Fruit fly (Drosophila melanogaster) whole organism, embryonic: ENCODE measurements around the gene CG10702.

Source experiments
- Ada2b ChIP-seq: fragments of 200-800 bp; sonication (Bioruptor generic); IDR thresholded peaks from 2 replicates; pipeline ENCODE4 v1.3.6; 2022; ENCODE audit warnings: missing biosample characterization, missing genetic modification characterization
- CG10462 ChIP-seq: fragments of 200-800 bp; sonication (Bioruptor generic); optimal IDR thresholded peaks from 2 replicates; lab custom pipeline; 2016; ENCODE audit warnings: missing biosample characterization, missing genetic modification characterization
- CG11696 ChIP-seq: fragments of 200-800 bp; sonication (Bioruptor generic); IDR thresholded peaks from 2 replicates; pipeline ENCODE4 v1.3.6; 2022; ENCODE audit warnings: missing biosample characterization, missing genetic modification characterization
- CG12236 ChIP-seq: fragments of 200-800 bp; sonication (Bioruptor generic); optimal IDR thresholded peaks from 2 replicates; lab custom pipeline; 2016; ENCODE audit warnings: missing biosample characterization, missing genetic modification characterization
- CG1233 ChIP-seq: fragments of 200-800 bp; sonication (Bioruptor generic); optimal IDR thresholded peaks from 4 replicates; lab custom pipeline; 2018; ENCODE audit warnings: missing biosample characterization, mild to moderate bottlenecking, missing genetic modification characterization
- CG12391 ChIP-seq: fragments of 200-800 bp; sonication (Bioruptor generic); optimal IDR thresholded peaks from 3 replicates; lab custom pipeline; 2018; ENCODE audit warnings: missing biosample characterization, mild to moderate bottlenecking, missing genetic modification characterization, moderate library complexity
- CG15269 ChIP-seq: fragments of 200-800 bp; sonication (Bioruptor generic); optimal IDR thresholded peaks from 2 replicates; lab custom pipeline; 2018; ENCODE audit warnings: missing biosample characterization, mild to moderate bottlenecking, missing genetic modification characterization, moderate library complexity
- CG16815 ChIP-seq: fragments of 200-800 bp; sonication (Bioruptor generic); optimal IDR thresholded peaks from 3 replicates; lab custom pipeline; 2017; ENCODE audit warnings: missing biosample characterization, mild to moderate bottlenecking, missing genetic modification characterization
- CG17359 ChIP-seq: fragments of 200-800 bp; sonication (Bioruptor generic); optimal IDR thresholded peaks from 3 replicates; lab custom pipeline; 2018; ENCODE audit warnings: missing biosample characterization, mild to moderate bottlenecking, missing genetic modification characterization, moderate library complexity
- CG18764 ChIP-seq: fragments of 200-800 bp; sonication (Bioruptor generic); optimal IDR thresholded peaks from 3 replicates; lab custom pipeline; 2016; ENCODE audit warnings: missing biosample characterization, missing genetic modification characterization
- CG32767 ChIP-seq: fragments of 200-800 bp; sonication (Bioruptor generic); IDR thresholded peaks from 2 replicates; pipeline ENCODE4 v1.3.6; 2022; ENCODE audit warnings: missing biosample characterization, missing genetic modification characterization
- CG3407 ChIP-seq: fragments of 200-800 bp; sonication (Bioruptor generic); optimal IDR thresholded peaks from 2 replicates; lab custom pipeline; 2018; ENCODE audit warnings: missing biosample characterization, mild to moderate bottlenecking, missing genetic modification characterization
- CG34422 ChIP-seq: fragments of 200-800 bp; sonication (Bioruptor generic); IDR thresholded peaks from 3 replicates; pipeline ENCODE4 v1.3.6; 2022; ENCODE audit warnings: missing biosample characterization, missing genetic modification characterization
- CG5245 ChIP-seq: fragments of 200-800 bp; sonication (Bioruptor generic); optimal IDR thresholded peaks from 3 replicates; lab custom pipeline; 2016; ENCODE audit warnings: missing biosample characterization, missing genetic modification characterization
- CG6683 ChIP-seq: fragments of 200-800 bp; sonication (Bioruptor generic); optimal IDR thresholded peaks from 2 replicates; lab custom pipeline; 2017; ENCODE audit warnings: missing biosample characterization, mild to moderate bottlenecking, missing genetic modification characterization, missing genetic modification reagents
- D ChIP-seq, 2 experiments: fragments of 200-800 bp in 1 of 2; fragments of >200 bp in 1 of 2; sonication (Bioruptor generic) in 1 of 2; optimal IDR thresholded peaks; 2 replicates in 1 of 2; 3 replicates in 1 of 2; lab custom pipeline; 2017; ENCODE audit warnings: mild to moderate bottlenecking in 1 of 2, missing biosample characterization in 1 of 2, missing genetic modification characterization in 1 of 2, missing genetic modification reagents in 1 of 2
- D19B ChIP-seq: fragments of 200-800 bp; sonication (Bioruptor generic); optimal IDR thresholded peaks from 2 replicates; lab custom pipeline; 2017; ENCODE audit warnings: missing biosample characterization, mild to moderate bottlenecking, missing genetic modification characterization
- Ets97D ChIP-seq: fragments of 200-800 bp; sonication (Bioruptor generic); optimal IDR thresholded peaks from 3 replicates; lab custom pipeline; 2016; ENCODE audit warnings: missing biosample characterization, missing genetic modification characterization
- HmgD ChIP-seq: fragments of 200-800 bp; sonication (Bioruptor generic); optimal IDR thresholded peaks from 3 replicates; lab custom pipeline; 2016; ENCODE audit warnings: missing biosample characterization, missing genetic modification characterization
- HmgZ ChIP-seq: fragments of 200-800 bp; sonication (Bioruptor generic); optimal IDR thresholded peaks from 2 replicates; lab custom pipeline; 2018; ENCODE audit warnings: missing biosample characterization, mild to moderate bottlenecking, missing genetic modification characterization
- Hr78 ChIP-seq, 2 experiments: fragments of 200-800 bp in 1 of 2; fragments of >200 bp in 1 of 2; sonication (Bioruptor generic) in 1 of 2; optimal IDR thresholded peaks; 2 replicates each; lab custom pipeline; 2017 to 2019; ENCODE audit warnings: missing biosample characterization in 2 of 2, missing genetic modification characterization in 2 of 2, mild to moderate bottlenecking in 1 of 2, moderate library complexity in 1 of 2
- Kr ChIP-seq: fragments of 200-800 bp; sonication (Bioruptor generic); optimal IDR thresholded peaks from 2 replicates; lab custom pipeline; 2017; ENCODE audit warnings: missing biosample characterization, mild to moderate bottlenecking, missing genetic modification characterization
- NFAT ChIP-seq: fragments of 200-800 bp; sonication (Bioruptor generic); IDR thresholded peaks from 2 replicates; pipeline ENCODE4 v1.3.6; 2022; ENCODE audit warnings: missing biosample characterization, missing genetic modification characterization
- Nf-YC ChIP-seq: fragments of 200-800 bp; optimal IDR thresholded peaks from 3 replicates; lab custom pipeline; 2019; ENCODE audit warnings: missing biosample characterization, mild to moderate bottlenecking, missing genetic modification characterization, moderate library complexity
- Six4 ChIP-seq: fragments of 200-800 bp; sonication (Bioruptor generic); optimal IDR thresholded peaks from 2 replicates; lab custom pipeline; 2016; ENCODE audit warnings: missing biosample characterization, missing genetic modification characterization
- Sry-δ ChIP-seq: fragments of 200-800 bp; sonication (Bioruptor generic); optimal IDR thresholded peaks from 2 replicates; lab custom pipeline; 2016; ENCODE audit warnings: missing biosample characterization, missing genetic modification characterization
- Stat92E ChIP-seq, 3 experiments: fragments of >200 bp in 2 of 3; fragments of 200-800 bp in 1 of 3; sonication (Bioruptor generic) in 1 of 3; optimal IDR thresholded peaks; 2 replicates each; lab custom pipeline; 2017 to 2019; ENCODE audit warnings: missing biosample characterization in 3 of 3, missing genetic modification characterization in 3 of 3, mild to moderate bottlenecking in 1 of 3, moderate library complexity in 1 of 3
- ab ChIP-seq: fragments of 200-800 bp; sonication (Bioruptor generic); optimal IDR thresholded peaks from 2 replicates; lab custom pipeline; 2016; ENCODE audit warnings: missing biosample characterization, missing genetic modification characterization
- abd-A ChIP-seq: fragments of 200-800 bp; sonication (Bioruptor generic); optimal IDR thresholded peaks from 3 replicates; lab custom pipeline; 2019; ENCODE audit warnings: missing biosample characterization, mild to moderate bottlenecking, missing genetic modification characterization, moderate library complexity
- ase ChIP-seq: fragments of 200-800 bp; sonication (Bioruptor generic); IDR thresholded peaks from 3 replicates; pipeline ENCODE4 v1.3.6; 2022; ENCODE audit warnings: missing biosample characterization, missing genetic modification characterization
- ato ChIP-seq: fragments of 200-800 bp; sonication (Bioruptor generic); IDR thresholded peaks from 2 replicates; pipeline ENCODE4 v1.3.6; 2022; ENCODE audit warnings: missing biosample characterization, missing genetic modification characterization; ENCODE audit not compliant: partially characterized antibody
- bcd ChIP-seq: fragments of 200-800 bp; sonication (Bioruptor generic); optimal IDR thresholded peaks from 2 replicates; lab custom pipeline; 2017; ENCODE audit warnings: missing biosample characterization, mild to moderate bottlenecking, missing genetic modification characterization
- bowl ChIP-seq: fragments of 200-800 bp; sonication (Bioruptor generic); IDR thresholded peaks from 2 replicates; pipeline ENCODE4 v1.3.6; 2022; ENCODE audit warnings: missing biosample characterization, missing genetic modification characterization
- chm ChIP-seq: fragments of 200-800 bp; sonication (Bioruptor generic); IDR thresholded peaks from 2 replicates; pipeline ENCODE4 v1.3.6; 2022; ENCODE audit warnings: missing biosample characterization, missing genetic modification characterization
- dmrt11E ChIP-seq: fragments of 200-800 bp; sonication (Bioruptor generic); optimal IDR thresholded peaks from 3 replicates; lab custom pipeline; 2018; ENCODE audit warnings: missing biosample characterization, mild to moderate bottlenecking, missing genetic modification characterization, moderate library complexity
- eyg ChIP-seq: fragments of 200-800 bp; sonication (Bioruptor generic); optimal IDR thresholded peaks from 3 replicates; lab custom pipeline; 2016; ENCODE audit warnings: missing biosample characterization, missing genetic modification characterization
- fu2 ChIP-seq: fragments of 200-800 bp; sonication (Bioruptor generic); optimal IDR thresholded peaks from 2 replicates; lab custom pipeline; 2016; ENCODE audit warnings: missing biosample characterization, missing genetic modification characterization
- gcm ChIP-seq: fragments of 200-800 bp; sonication (Bioruptor generic); optimal IDR thresholded peaks from 2 replicates; lab custom pipeline; 2019; ENCODE audit warnings: missing biosample characterization, mild to moderate bottlenecking, missing genetic modification characterization, moderate library complexity
- grau ChIP-seq: fragments of 200-800 bp; optimal IDR thresholded peaks from 3 replicates; lab custom pipeline; 2019; ENCODE audit warnings: missing biosample characterization, mild to moderate bottlenecking, missing genetic modification characterization, moderate library complexity
- ham ChIP-seq: fragments of 200-800 bp; sonication (Bioruptor generic); IDR thresholded peaks from 2 replicates; pipeline ENCODE4 v1.3.6; 2022; ENCODE audit warnings: missing biosample characterization, missing genetic modification characterization
- hb ChIP-seq: fragments of 200-800 bp; sonication (Bioruptor generic); IDR thresholded peaks from 3 replicates; pipeline ENCODE4 v1.3.6; 2022; ENCODE audit warnings: missing biosample characterization, missing genetic modification characterization; ENCODE audit not compliant: partially characterized antibody
- ind ChIP-seq: fragments of 200-800 bp; sonication (Bioruptor generic); optimal IDR thresholded peaks from 3 replicates; lab custom pipeline; 2016; ENCODE audit warnings: missing biosample characterization, missing genetic modification characterization
- inv ChIP-seq: fragments of 200-800 bp; sonication (Bioruptor generic); IDR thresholded peaks from 2 replicates; pipeline ENCODE4 v1.3.6; 2022; ENCODE audit warnings: missing biosample characterization, missing genetic modification characterization; ENCODE audit not compliant: partially characterized antibody
- jumu ChIP-seq: fragments of 200-800 bp; sonication (Bioruptor generic); optimal IDR thresholded peaks from 3 replicates; lab custom pipeline; 2016; ENCODE audit warnings: missing biosample characterization, missing genetic modification characterization
- klu ChIP-seq: fragments of 200-800 bp; sonication (Bioruptor generic); IDR thresholded peaks from 2 replicates; pipeline ENCODE4 v1.3.6; 2022; ENCODE audit warnings: missing biosample characterization, missing genetic modification characterization
- nau ChIP-seq: fragments of 200-800 bp; sonication (Bioruptor generic); optimal IDR thresholded peaks from 3 replicates; lab custom pipeline; 2017; ENCODE audit warnings: missing biosample characterization, mild to moderate bottlenecking, missing genetic modification characterization, missing genetic modification reagents
- pita ChIP-seq: fragments of 200-800 bp; sonication (Bioruptor generic); optimal IDR thresholded peaks from 2 replicates; lab custom pipeline; 2017; ENCODE audit warnings: missing biosample characterization, mild to moderate bottlenecking, missing genetic modification characterization
- row ChIP-seq: fragments of 200-800 bp; sonication (Bioruptor generic); IDR thresholded peaks from 3 replicates; pipeline ENCODE4 v1.3.6; 2022; ENCODE audit warnings: missing biosample characterization, missing genetic modification characterization
- sd ChIP-seq: fragments of 200-800 bp; sonication (Bioruptor generic); optimal IDR thresholded peaks from 3 replicates; lab custom pipeline; 2018; ENCODE audit warnings: missing biosample characterization, mild to moderate bottlenecking, missing genetic modification characterization, moderate library complexity
- seq ChIP-seq: fragments of 200-800 bp; sonication (Bioruptor generic); IDR thresholded peaks from 2 replicates; pipeline ENCODE4 v1.3.6; 2022; ENCODE audit warnings: missing biosample characterization, missing genetic modification characterization
- sob ChIP-seq: fragments of 200-800 bp; sonication (Bioruptor generic); IDR thresholded peaks from 2 replicates; pipeline ENCODE4 v1.3.6; 2022; ENCODE audit warnings: missing biosample characterization, missing genetic modification characterization

CG10702 gene

DNA sequence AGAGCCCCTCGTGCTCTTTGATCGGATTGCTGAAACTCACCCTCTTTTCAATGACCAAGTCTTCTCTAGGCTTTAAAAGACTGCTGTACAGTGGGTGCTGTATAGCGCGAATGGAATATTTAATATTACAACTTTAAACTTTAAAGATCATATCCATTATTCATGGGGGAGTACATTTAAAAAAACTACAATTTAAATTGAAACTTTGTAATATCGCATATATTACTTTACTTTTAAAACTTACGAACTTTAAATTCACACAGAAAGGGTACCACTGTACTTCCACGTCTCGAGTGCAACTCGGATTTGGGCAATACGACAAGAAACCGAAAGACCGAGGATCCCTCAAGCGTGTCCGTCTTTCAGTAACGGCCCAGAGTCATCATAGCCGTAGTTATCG lies 10.7 kb downstream of the CG10702 start, which contains the start of gene Phlpp (continued):
- TF ChIP-seq Nf-YC: no peak
- no peak for TF ChIP-seq Ets97D
- no peak for TF ChIP-seq CG5245 (GFP tag; lab: Kevin White, UChicago)
- TF ChIP-seq CG16815 (GFP tag; lab: Kevin White, UChicago): peak; percentile 11
- no peak for TF ChIP-seq inv
- no peak for TF ChIP-seq pita (GFP tag; lab: Kevin White, UChicago)
- no peak for TF ChIP-seq Sry-δ (GFP tag; lab: Kevin White, UChicago)
- no peak for TF ChIP-seq CG18764
- no peak for TF ChIP-seq CG32767 (GFP tag; lab: Robert Waterston, UW)
- TF ChIP-seq HmgD (GFP tag; lab: Kevin White, UChicago): no peak
- no peak for TF ChIP-seq CG11696 (GFP tag; lab: Robert Waterston, UW)
- TF ChIP-seq abd-A: no peak
- TF ChIP-seq HmgZ: no peak
- TF ChIP-seq sob (GFP tag; lab: Robert Waterston, UW): peak; percentile 53; the same call in 1 of the 2 replicates
- TF ChIP-seq jumu (GFP tag; lab: Kevin White, UChicago): peak; percentile 39
- peak; percentile 59 for TF ChIP-seq dmrt11E (tag; lab: Kevin White, UChicago)
- peak; percentile 47; the same call in 1 of the 3 replicates for TF ChIP-seq ase (GFP tag; lab: Robert Waterston, UW)
- TF ChIP-seq row: peak; percentile 66
- no peak for TF ChIP-seq ham (GFP tag; lab: Robert Waterston, UW)
- no peak for TF ChIP-seq CG12236 (GFP tag; lab: Kevin White, UChicago)
- no peak for TF ChIP-seq Kr (GFP tag; lab: Kevin White, UChicago)
- no peak for TF ChIP-seq ato (GFP tag; lab: Robert Waterston, UW)
- TF ChIP-seq ab: no peak
- TF ChIP-seq CG15269 (tag; lab: Kevin White, UChicago): no peak
- no peak for TF ChIP-seq eyg (GFP tag; lab: Kevin White, UChicago)
- TF ChIP-seq klu (GFP tag; lab: Robert Waterston, UW): no peak
- peak; percentile 8 for TF ChIP-seq gcm (GFP tag; lab: Kevin White, UChicago)
- TF ChIP-seq NFAT (GFP tag; lab: Robert Waterston, UW): no peak
- TF ChIP-seq CG10462 (GFP tag; lab: Kevin White, UChicago): peak; percentile 7
- peak; percentile 41 for TF ChIP-seq CG12391 (tag; lab: Kevin White, UChicago)
- TF ChIP-seq D19B (GFP tag; lab: Kevin White, UChicago): no peak
- peak; percentile 57 for TF ChIP-seq ind
- peak; percentile 70 for TF ChIP-seq Ada2b (GFP tag; lab: Robert Waterston, UW)
- TF ChIP-seq Six4 (GFP tag; lab: Kevin White, UChicago): peak; percentile 8
- peak; percentile 24; the same call in 1 of the 2 replicates for TF ChIP-seq seq (GFP tag; lab: Robert Waterston, UW)
- peak; percentile 42 for TF ChIP-seq bcd
- TF ChIP-seq CG1233 (GFP tag; lab: Kevin White, UChicago): peak; percentile 31
- TF ChIP-seq Stat92E (GFP tag; optimal IDR thresholded peaks at IDR 0.05; lab: Kevin White, UChicago): no peak
- no peak for TF ChIP-seq sd
- no peak for TF ChIP-seq Hr78 (GFP tag; optimal IDR thresholded peaks at IDR 0.05; lab: Kevin White, UChicago)
- TF ChIP-seq fu2 (GFP tag; lab: Kevin White, UChicago): no peak
- no peak for TF ChIP-seq D (optimal IDR thresholded peaks at IDR 0.05; lab: Kevin White, UChicago)
- peak; percentile 41 for TF ChIP-seq D (GFP tag; optimal IDR thresholded peaks at IDR 0.05; lab: Kevin White, UChicago)
- TF ChIP-seq bowl (GFP tag; lab: Robert Waterston, UW): no peak
- no peak for TF ChIP-seq nau (GFP tag; lab: Kevin White, UChicago)
- peak; percentile 70; the same call in 1 of the 3 replicates for TF ChIP-seq CG34422
- TF ChIP-seq CG3407: no peak
- TF ChIP-seq hb: no peak
- TF ChIP-seq chm (GFP tag; lab: Robert Waterston, UW): no peak
- peak; percentile 80 for TF ChIP-seq grau (tag; lab: Kevin White, UChicago)
- peak; percentile 68 for TF ChIP-seq CG17359 (tag; lab: Kevin White, UChicago)
- TF ChIP-seq CG6683 (GFP tag; lab: Kevin White, UChicago): no peak
